Worm (Caenorhabditis elegans) whole organism, mixed stage, embryonic: Measurements from ENCODE around the gene arf-6.

Source experiments
- M03D4.4 ChIP-seq: sonication (generic microtip); optimal IDR thresholded peaks from 2 replicates; lab custom pipeline; 2017; ENCODE audit warnings: mild to moderate bottlenecking, missing genetic modification characterization, missing compliant biosample characterization
- blmp-1 ChIP-seq: fragments of 150-350 bp; optimal IDR thresholded peaks from 2 replicates; lab custom pipeline; 2014; ENCODE audit warnings: missing biosample characterization, missing genetic modification characterization
- ceh-39 ChIP-seq: fragments of 150-350 bp; optimal IDR thresholded peaks from 2 replicates; lab custom pipeline; 2014; ENCODE audit warnings: missing biosample characterization, missing genetic modification characterization
- ceh-43 ChIP-seq: fragments of 200-800 bp; sonication (Bioruptor generic); optimal IDR thresholded peaks from 2 replicates; lab custom pipeline; 2018; ENCODE audit warnings: mild to moderate bottlenecking, missing genetic modification characterization, moderate library complexity, missing compliant biosample characterization
- ceh-83 ChIP-seq: fragments of 200-800 bp; sonication (Bioruptor generic); optimal IDR thresholded peaks from 2 replicates; lab custom pipeline; 2018; ENCODE audit warnings: mild to moderate bottlenecking, missing genetic modification characterization, missing compliant biosample characterization
- ces-1 ChIP-seq: fragments of 150-350 bp; optimal IDR thresholded peaks from 2 replicates; lab custom pipeline; 2014; ENCODE audit warnings: missing biosample characterization, missing genetic modification reagents, missing genetic modification characterization
- cnd-1 ChIP-seq: fragments of 200-800 bp; sonication (Bioruptor generic); optimal IDR thresholded peaks from 2 replicates; lab custom pipeline; 2018; ENCODE audit warnings: mild to moderate bottlenecking, missing genetic modification characterization, missing compliant biosample characterization
- drap-1 ChIP-seq: fragments of 200-800 bp; sonication (Bioruptor generic); optimal IDR thresholded peaks from 3 replicates; lab custom pipeline; 2018; ENCODE audit warnings: mild to moderate bottlenecking, missing genetic modification characterization, missing compliant biosample characterization
- elt-1 ChIP-seq: sonication (generic microtip); optimal IDR thresholded peaks from 2 replicates; lab custom pipeline; 2017; ENCODE audit warnings: missing genetic modification characterization, mild to moderate bottlenecking, missing compliant biosample characterization, antibody characterized with exemption, moderate library complexity, borderline replicate concordance; ENCODE audit not compliant: insufficient read depth
- elt-3 ChIP-seq: fragments of 150-350 bp; optimal IDR thresholded peaks from 2 replicates; lab custom pipeline; 2014; ENCODE audit warnings: missing biosample characterization, missing genetic modification characterization
- flh-1 ChIP-seq: fragments of 200-800 bp; sonication (Bioruptor generic); optimal IDR thresholded peaks from 2 replicates; lab custom pipeline; 2018; ENCODE audit warnings: mild to moderate bottlenecking, missing genetic modification characterization, moderate library complexity, missing compliant biosample characterization
- ham-2 ChIP-seq: fragments of 200-800 bp; sonication (Bioruptor generic); optimal IDR thresholded peaks from 2 replicates; lab custom pipeline; 2018; ENCODE audit warnings: mild to moderate bottlenecking, missing genetic modification characterization, missing compliant biosample characterization
- lin-13 ChIP-seq: fragments of 150-350 bp; optimal IDR thresholded peaks from 2 replicates; lab custom pipeline; 2014; ENCODE audit warnings: missing biosample characterization, missing genetic modification characterization
- lin-32 ChIP-seq: fragments of 200-800 bp; sonication (Bioruptor generic); optimal IDR thresholded peaks from 2 replicates; lab custom pipeline; 2018; ENCODE audit warnings: mild to moderate bottlenecking, missing genetic modification characterization, missing compliant biosample characterization
- lsy-2 ChIP-seq: fragments of 150-350 bp; optimal IDR thresholded peaks from 2 replicates; lab custom pipeline; 2014; ENCODE audit warnings: missing biosample characterization, missing genetic modification characterization
- mab-5 ChIP-seq: fragments of 150-350 bp; optimal IDR thresholded peaks from 2 replicates; lab custom pipeline; 2014; ENCODE audit warnings: missing biosample characterization, missing genetic modification characterization
- mep-1 ChIP-seq: fragments of 150-350 bp; optimal IDR thresholded peaks from 2 replicates; lab custom pipeline; 2017; ENCODE audit warnings: missing biosample characterization, missing genetic modification reagents, missing genetic modification characterization, inconsistent platforms
- mls-2 ChIP-seq: sonication (generic microtip); optimal IDR thresholded peaks from 2 replicates; lab custom pipeline; 2016; ENCODE audit warnings: mild to moderate bottlenecking, missing genetic modification characterization, moderate library complexity, missing compliant biosample characterization
- nhr-12 ChIP-seq: fragments of 150-350 bp; optimal IDR thresholded peaks from 2 replicates; lab custom pipeline; 2014; ENCODE audit warnings: missing biosample characterization, missing genetic modification characterization
- nhr-2 ChIP-seq: fragments of 150-350 bp; optimal IDR thresholded peaks from 2 replicates; lab custom pipeline; 2014; ENCODE audit warnings: missing biosample characterization, missing genetic modification characterization
- nhr-237 ChIP-seq: fragments of 150-350 bp; optimal IDR thresholded peaks from 2 replicates; lab custom pipeline; 2014; ENCODE audit warnings: missing biosample characterization, missing genetic modification characterization
- nhr-28 ChIP-seq: fragments of 150-350 bp; optimal IDR thresholded peaks from 2 replicates; lab custom pipeline; 2014; ENCODE audit warnings: missing biosample characterization, missing genetic modification characterization
- pha-4 ChIP-seq: fragments of 150-350 bp; optimal IDR thresholded peaks from 2 replicates; lab custom pipeline; 2018; ENCODE audit warnings: missing biosample characterization, missing genetic modification reagents, missing genetic modification characterization
- sem-2 ChIP-seq: fragments of 200-800 bp; sonication (Bioruptor generic); optimal IDR thresholded peaks from 2 replicates; lab custom pipeline; 2018; ENCODE audit warnings: mild to moderate bottlenecking, missing genetic modification characterization, missing compliant biosample characterization
- snpc-4 ChIP-seq: fragments of 150-350 bp; optimal IDR thresholded peaks from 2 replicates; lab custom pipeline; 2014; ENCODE audit warnings: missing biosample characterization, missing genetic modification characterization
- sptf-1 ChIP-seq: sonication (generic microtip); optimal IDR thresholded peaks from 2 replicates; lab custom pipeline; 2017; ENCODE audit warnings: mild to moderate bottlenecking, missing genetic modification characterization, moderate library complexity, missing compliant biosample characterization
- tbx-8 ChIP-seq: fragments of 200-800 bp; sonication (Bioruptor generic); optimal IDR thresholded peaks from 2 replicates; lab custom pipeline; 2018; ENCODE audit warnings: mild to moderate bottlenecking, missing genetic modification characterization, moderate library complexity, missing compliant biosample characterization
- unc-120 ChIP-seq: sonication (generic microtip); optimal IDR thresholded peaks from 2 replicates; lab custom pipeline; 2017; ENCODE audit warnings: missing genetic modification characterization, missing compliant biosample characterization; ENCODE audit not compliant: poor library complexity, severe bottlenecking
- unc-62 ChIP-seq: fragments of 150-350 bp; optimal IDR thresholded peaks from 2 replicates; lab custom pipeline; 2014; ENCODE audit warnings: missing biosample characterization, missing genetic modification reagents, missing genetic modification characterization
- zip-8 ChIP-seq: fragments of 150-350 bp; optimal IDR thresholded peaks from 2 replicates; lab custom pipeline; 2014; ENCODE audit warnings: missing biosample characterization, missing genetic modification characterization
- ztf-11 ChIP-seq: fragments of 150-350 bp; optimal IDR thresholded peaks from 2 replicates; lab custom pipeline; 2014; ENCODE audit warnings: missing biosample characterization, missing genetic modification characterization

The arf-6 gene

DNA sequence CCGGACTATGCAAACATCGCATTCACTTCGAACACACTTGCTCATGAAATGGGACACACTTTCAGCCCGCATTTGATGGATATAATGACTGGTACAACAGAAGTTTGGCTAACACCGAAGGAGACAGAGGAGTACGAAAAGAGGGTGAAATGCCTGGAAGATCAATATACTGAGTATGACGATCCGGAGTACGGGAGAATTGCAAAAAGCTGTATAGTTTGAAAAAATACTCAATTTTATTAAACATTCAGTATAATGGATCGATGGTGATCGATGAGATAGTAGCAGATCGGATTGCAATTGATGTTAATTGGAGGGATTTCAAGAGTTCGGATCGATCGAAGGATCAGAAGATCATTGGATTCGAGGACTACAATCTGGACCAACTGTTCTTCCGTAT lies 20.4 kb upstream of the arf-6 start:
- TF ChIP-seq drap-1 (GFP tag; lab: Kevin White, UChicago) = no peak
- TF ChIP-seq lin-32 (GFP tag; lab: Kevin White, UChicago) = no peak
- TF ChIP-seq pha-4 (tag; lab: Kevin White, UChicago) = no peak
- TF ChIP-seq mab-5 (tag; lab: Kevin White, UChicago) = no peak
- TF ChIP-seq zip-8 (tag; lab: Kevin White, UChicago) = no peak
- TF ChIP-seq elt-3 (tag; lab: Kevin White, UChicago) = no peak
- no peak for TF ChIP-seq unc-62 (GFP tag; lab: Kevin White, UChicago)
- no peak for TF ChIP-seq blmp-1 (tag; lab: Kevin White, UChicago)
- TF ChIP-seq tbx-8 = no peak
- TF ChIP-seq cnd-1 (tag; lab: Kevin White, UChicago) = no peak
- no peak for TF ChIP-seq elt-1 (tag; lab: Kevin White, UChicago)

DNA sequence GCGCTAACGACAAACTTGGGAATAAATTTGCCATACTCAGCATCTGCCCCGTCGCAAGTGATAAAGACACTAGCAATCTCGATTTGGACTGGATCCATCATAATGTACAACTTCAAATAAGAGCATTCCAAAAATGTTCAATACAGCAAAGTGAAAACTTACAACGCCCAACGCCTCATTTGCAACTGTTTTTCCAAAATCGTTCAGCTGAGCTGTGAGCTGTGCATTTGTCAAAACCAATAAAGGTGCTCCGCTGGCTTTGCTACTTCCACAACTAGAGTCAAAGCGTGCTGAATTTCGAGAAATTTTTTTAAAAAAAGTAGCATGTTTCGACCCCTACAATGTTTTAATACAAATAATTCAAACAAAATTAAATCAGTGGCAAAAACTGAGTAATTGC lies 15.8 kb upstream of the arf-6 start, which contains the start of gene Y116A8C.49:
Gene Y116A8C.49 (minus strand): TSS at position 101 of the 400 bp plus-strand sequence.
- TF ChIP-seq snpc-4 (tag; lab: Kevin White, UChicago) (no peak), ces-1 (no peak), unc-62 (GFP tag; lab: Kevin White, UChicago) (no peak), ztf-11 (tag; lab: Kevin White, UChicago) (no peak), lsy-2 (tag; lab: Kevin White, UChicago) (no peak), nhr-2 (no peak), ham-2 (GFP tag; lab: Kevin White, UChicago) (no peak), mep-1 (tag; lab: Kevin White, UChicago) (no peak), nhr-12 (tag; lab: Kevin White, UChicago) (no peak), lin-13 (tag; lab: Kevin White, UChicago) (no peak), sem-2 (GFP tag; lab: Kevin White, UChicago) (no peak), nhr-28 (tag; lab: Kevin White, UChicago) (no peak), ceh-43 (GFP tag; lab: Kevin White, UChicago) (no peak), unc-120 (no peak), ceh-39 (tag; lab: Kevin White, UChicago) (no peak), nhr-237 (tag; lab: Kevin White, UChicago) (no peak), M03D4.4 (tag; lab: Kevin White, UChicago) (no peak), flh-1 (GFP tag; lab: Kevin White, UChicago) (no peak)

DNA sequence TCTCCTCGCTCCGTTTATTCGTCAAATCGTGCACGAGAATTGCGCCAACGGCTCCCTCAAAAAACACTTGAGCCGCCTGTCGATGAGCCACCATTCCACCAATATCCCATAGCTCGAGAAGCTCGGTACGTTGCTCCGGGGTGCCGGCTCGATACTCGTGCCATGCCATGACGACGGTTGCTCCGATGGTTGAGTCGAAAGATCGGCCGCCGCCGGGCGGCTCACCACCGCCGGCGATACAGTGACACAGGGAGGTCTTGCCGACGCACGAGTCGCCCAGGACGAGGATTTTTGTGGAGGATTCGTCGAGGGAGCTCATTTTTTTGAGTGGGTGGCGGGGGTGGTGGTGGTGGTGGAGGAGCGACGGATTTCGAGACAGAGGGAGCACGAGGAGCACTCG lies 10.9 kb upstream of the arf-6 start:
- TF ChIP-seq blmp-1 (tag; lab: Kevin White, UChicago) (no peak), tbx-8 (no peak), lin-32 (GFP tag; lab: Kevin White, UChicago) (no peak), mls-2 (tag; lab: Kevin White, UChicago) (no peak), drap-1 (GFP tag; lab: Kevin White, UChicago) (no peak), nhr-28 (tag; lab: Kevin White, UChicago) (no peak), elt-3 (tag; lab: Kevin White, UChicago) (no peak), sptf-1 (tag; lab: Kevin White, UChicago) (no peak), mab-5 (tag; lab: Kevin White, UChicago) (no peak), pha-4 (tag; lab: Kevin White, UChicago) (no peak), cnd-1 (tag; lab: Kevin White, UChicago) (no peak), mep-1 (tag; lab: Kevin White, UChicago) (no peak), unc-62 (GFP tag; lab: Kevin White, UChicago) (no peak), ceh-83 (GFP tag; lab: Kevin White, UChicago) (no peak)

DNA sequence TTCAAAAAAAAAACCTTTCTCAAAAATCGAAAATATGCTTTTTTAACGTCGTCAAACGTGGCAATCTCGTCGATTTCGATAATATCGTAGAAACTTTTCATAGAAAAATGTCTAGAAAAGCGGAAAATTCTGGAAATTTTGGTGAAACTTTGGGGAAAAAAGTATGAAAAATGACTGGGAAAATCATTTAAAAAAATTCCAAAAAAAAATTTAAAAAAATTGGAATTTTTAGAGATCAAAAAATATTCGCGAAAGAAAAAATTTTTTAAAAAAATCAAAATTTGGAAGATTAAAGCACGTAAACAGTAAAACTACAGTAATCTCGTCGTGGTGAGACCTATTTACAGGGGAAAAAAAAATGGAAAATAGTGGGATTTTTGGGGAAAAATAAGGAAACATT lies 7.9 kb upstream of the arf-6 start, which contains the start of gene Y116A8C.10:
Gene Y116A8C.10 (minus strand): TSS at position 101 of the 400 bp plus-strand sequence.
- TF ChIP-seq ztf-11 (tag; lab: Kevin White, UChicago) (no peak), nhr-28 (tag; lab: Kevin White, UChicago) (no peak), lsy-2 (tag; lab: Kevin White, UChicago) (no peak), mep-1 (tag; lab: Kevin White, UChicago) (no peak), unc-62 (GFP tag; lab: Kevin White, UChicago) (no peak), tbx-8 (no peak), sem-2 (GFP tag; lab: Kevin White, UChicago) (no peak)

DNA sequence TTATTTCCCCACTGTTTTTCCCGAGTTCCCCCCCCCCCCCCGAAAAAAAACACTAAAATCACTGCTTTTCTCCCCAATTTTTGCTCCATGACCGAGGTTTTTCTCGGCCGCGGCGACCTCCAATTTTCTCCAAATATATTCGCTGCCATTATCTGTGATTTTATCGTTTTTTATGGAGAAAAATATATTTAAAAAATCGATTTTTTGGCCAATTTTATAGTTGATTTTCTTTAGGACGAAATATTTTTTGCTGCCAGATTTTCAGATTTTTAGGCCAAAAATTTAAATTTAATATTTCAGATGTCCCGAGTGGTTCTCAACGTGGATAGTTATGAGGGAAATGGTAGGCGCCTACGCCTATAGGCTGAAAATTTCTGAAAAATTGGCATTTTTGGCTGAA lies 2.8 kb downstream of the arf-6 start, which contains the start of gene rad-54.B:
Gene rad-54.B (plus strand): TSS at position 301 of the 400 bp plus-strand sequence.
- TF ChIP-seq mep-1 (tag; lab: Kevin White, UChicago) (no peak), lin-13 (tag; lab: Kevin White, UChicago) (no peak), blmp-1 (tag; lab: Kevin White, UChicago) (no peak), mab-5 (tag; lab: Kevin White, UChicago) (no peak), ztf-11 (tag; lab: Kevin White, UChicago) (no peak), unc-62 (GFP tag; lab: Kevin White, UChicago) (no peak), M03D4.4 (tag; lab: Kevin White, UChicago) (no peak)
